Worm (Caenorhabditis elegans): ENCODE measurements around the gene qua-1.

Gene qua-1

DNA sequence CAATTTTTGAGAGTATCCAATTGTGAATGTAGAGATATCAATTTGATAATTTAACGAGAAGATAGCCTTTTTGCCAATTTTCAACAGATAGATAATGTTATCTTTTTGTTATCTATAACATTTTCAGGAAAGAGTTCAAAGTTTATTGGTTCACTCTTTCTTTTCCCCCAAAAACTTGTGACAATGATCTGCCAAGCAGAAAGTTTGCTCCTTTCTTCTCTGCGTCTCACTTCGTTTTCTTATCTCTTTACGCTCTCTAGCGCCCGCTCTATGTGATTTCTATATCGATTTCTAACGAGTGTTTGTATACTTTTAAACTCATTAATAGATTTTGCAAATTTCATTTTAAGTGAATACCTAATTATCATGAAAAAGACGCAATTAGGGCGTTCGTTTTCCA, 27.9 kb downstream of the qua-1 start:
- TF ChIP-seq mep-1 (tag; optimal IDR thresholded peaks at IDR 0.05) (no peak), bed-3 (GFP tag; optimal IDR thresholded peaks at IDR 0.05) (no peak), ham-2 (GFP tag; optimal IDR thresholded peaks at IDR 0.05) (no peak)

- no peak for TF ChIP-seq unc-62 (GFP tag; optimal IDR thresholded peaks at IDR 0.05)
- no peak for TF ChIP-seq blmp-1 (tag; optimal IDR thresholded peaks at IDR 0.05)
- no peak for TF ChIP-seq ceh-83 (GFP tag; optimal IDR thresholded peaks at IDR 0.05)
Observed at ce11 chrII:8230976-8231375, 32.4 kb downstream of the qua-1 start, which contains the start of gene M110.9. TSS of gene M110.9 (plus strand) at chrII:8231276.

DNA sequence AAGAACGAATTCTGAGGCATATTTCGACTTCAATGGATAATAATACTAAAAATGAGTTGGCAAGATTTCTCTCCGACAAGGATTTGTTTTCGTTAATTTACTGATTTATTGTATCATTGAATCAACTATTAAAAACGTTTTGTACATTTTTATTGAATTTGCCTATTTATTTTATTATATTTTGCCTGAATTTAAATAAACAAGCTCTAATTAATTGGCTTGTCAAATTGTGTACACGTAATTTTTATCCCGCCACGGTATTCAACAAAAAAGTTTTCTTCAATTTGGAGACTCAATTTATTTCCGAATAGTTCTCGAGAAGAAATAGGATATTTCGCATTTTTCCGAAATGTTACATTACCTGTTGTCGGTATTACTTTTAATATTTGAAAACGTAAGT, 33.9 kb downstream of the qua-1 start, which contains the start of gene M110.7:
TSS of gene M110.7 (plus strand) at position 301 of the 400 bp plus-strand sequence.
- no peak for TF ChIP-seq ceh-43 (GFP tag; optimal IDR thresholded peaks at IDR 0.05)
- no peak for TF ChIP-seq nhr-28 (tag; optimal IDR thresholded peaks at IDR 0.05)
- no peak for TF ChIP-seq tbx-8 (GFP tag; optimal IDR thresholded peaks at IDR 0.05)
- TF ChIP-seq cnd-1 (tag; optimal IDR thresholded peaks at IDR 0.05) = no peak
- no peak for TF ChIP-seq snpc-4 (tag; optimal IDR thresholded peaks at IDR 0.05)
- TF ChIP-seq hlh-1 (tag; optimal IDR thresholded peaks at IDR 0.05) = no peak
- TF ChIP-seq blmp-1 (tag; optimal IDR thresholded peaks at IDR 0.05) = no peak
- no peak for TF ChIP-seq elt-1 (tag; optimal IDR thresholded peaks at IDR 0.05; ENCODE audit: borderline replicate concordance, insufficient read depth)
- no peak for TF ChIP-seq ceh-39 (tag; optimal IDR thresholded peaks at IDR 0.05)
- TF ChIP-seq lsy-2 (tag; optimal IDR thresholded peaks at IDR 0.05) = no peak
- TF ChIP-seq bed-3 (GFP tag; optimal IDR thresholded peaks at IDR 0.05) = no peak
- TF ChIP-seq nhr-12 (tag; optimal IDR thresholded peaks at IDR 0.05) = no peak
- TF ChIP-seq lin-13 (tag; optimal IDR thresholded peaks at IDR 0.05) = no peak
- TF ChIP-seq elt-3 (tag; optimal IDR thresholded peaks at IDR 0.05) = no peak
- no peak for TF ChIP-seq flh-1 (GFP tag; optimal IDR thresholded peaks at IDR 0.05)
- TF ChIP-seq mep-1 (tag; optimal IDR thresholded peaks at IDR 0.05) = no peak
- no peak for TF ChIP-seq pha-4 (tag; optimal IDR thresholded peaks at IDR 0.05)
- TF ChIP-seq mls-2 (tag; optimal IDR thresholded peaks at IDR 0.05) = no peak
- no peak for TF ChIP-seq ztf-11 (tag; optimal IDR thresholded peaks at IDR 0.05)

DNA sequence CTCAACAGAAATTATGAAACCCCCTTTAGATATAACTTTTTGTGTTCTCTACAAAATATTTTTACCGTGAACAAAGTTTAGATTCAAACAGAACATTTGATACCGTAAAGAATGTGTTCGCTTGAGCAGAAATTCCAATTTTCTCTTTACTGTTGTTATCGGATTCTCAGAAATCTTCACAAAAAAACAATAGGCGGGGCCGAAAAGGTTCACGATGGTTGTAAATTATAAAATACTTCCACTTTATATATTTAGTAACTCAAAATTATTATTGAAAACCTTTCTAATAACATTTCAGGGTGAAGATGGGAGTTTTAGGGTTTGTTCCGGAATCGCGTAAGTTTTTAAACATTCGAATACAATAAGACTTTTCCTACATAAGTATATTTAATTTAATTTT, 39.6 kb downstream of the qua-1 start, which contains the start of gene nlp-5:
TSS of gene nlp-5 (plus strand) at position 301 of the 400 bp plus-strand sequence.
- TF ChIP-seq blmp-1 (tag; optimal IDR thresholded peaks at IDR 0.05) (no peak), drap-1 (GFP tag; optimal IDR thresholded peaks at IDR 0.05) (no peak), elt-1 (tag; optimal IDR thresholded peaks at IDR 0.05; ENCODE audit: borderline replicate concordance, insufficient read depth) (no peak), ham-2 (GFP tag; optimal IDR thresholded peaks at IDR 0.05) (no peak), hlh-1 (tag; optimal IDR thresholded peaks at IDR 0.05) (no peak), ceh-39 (tag; optimal IDR thresholded peaks at IDR 0.05) (no peak), ceh-43 (GFP tag; optimal IDR thresholded peaks at IDR 0.05) (no peak), ces-1 (GFP tag; optimal IDR thresholded peaks at IDR 0.05) (no peak), flh-1 (GFP tag; optimal IDR thresholded peaks at IDR 0.05) (no peak), nhr-76 (tag; optimal IDR thresholded peaks at IDR 0.05) (no peak)

ce11 chrII:8246476-8246875, 47.9 kb downstream of the qua-1 start, which contains the start of gene F35C11.3:
TSS of gene F35C11.3 (plus strand) at chrII:8246776.
- TF ChIP-seq flh-1 (GFP tag; optimal IDR thresholded peaks at IDR 0.05) (no peak), mep-1 (tag; optimal IDR thresholded peaks at IDR 0.05) (no peak), mls-2 (tag; optimal IDR thresholded peaks at IDR 0.05) (no peak), sem-2 (GFP tag; optimal IDR thresholded peaks at IDR 0.05) (no peak), hlh-1 (tag; optimal IDR thresholded peaks at IDR 0.05) (no peak), nhr-28 (tag; optimal IDR thresholded peaks at IDR 0.05) (no peak), ceh-39 (tag; optimal IDR thresholded peaks at IDR 0.05) (no peak)

DNA sequence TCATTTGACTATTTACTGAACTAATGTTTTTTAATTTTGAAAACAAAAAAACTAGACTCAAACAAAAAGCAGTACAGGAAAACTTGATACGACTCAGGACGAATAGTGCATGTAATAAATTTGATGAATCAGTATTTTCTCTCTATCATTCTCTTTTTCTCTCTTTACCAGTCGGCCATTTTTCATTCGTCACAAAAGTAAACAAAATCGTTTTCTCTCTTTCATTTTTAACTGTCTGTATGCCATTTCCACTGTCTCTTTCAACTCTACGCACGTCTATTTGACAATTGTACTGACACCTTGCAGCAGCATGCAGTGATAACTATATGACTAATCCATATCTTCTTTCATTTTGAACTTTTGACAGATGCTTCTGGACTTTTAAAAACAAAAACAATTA, 50.1 kb downstream of the qua-1 start, which contains the start of the genes F35C11.2 and F35C11.4:
TSS of gene F35C11.2 (minus strand) at position 90 of the 400 bp plus-strand sequence.
TSS of gene F35C11.4 (plus strand) at position 260 of the 400 bp plus-strand sequence.
- TF ChIP-seq sem-2 (GFP tag; optimal IDR thresholded peaks at IDR 0.05) (no peak), sptf-1 (tag; optimal IDR thresholded peaks at IDR 0.05) (no peak), ceh-83 (GFP tag; optimal IDR thresholded peaks at IDR 0.05) (no peak), cnd-1 (tag; optimal IDR thresholded peaks at IDR 0.05) (no peak), tbx-8 (GFP tag; optimal IDR thresholded peaks at IDR 0.05) (no peak), nhr-28 (tag; optimal IDR thresholded peaks at IDR 0.05) (no peak), ztf-11 (tag; optimal IDR thresholded peaks at IDR 0.05) (no peak), mls-2 (tag; optimal IDR thresholded peaks at IDR 0.05) (no peak), snpc-4 (tag; optimal IDR thresholded peaks at IDR 0.05) (no peak), unc-39 (tag; optimal IDR thresholded peaks at IDR 0.05) (no peak), nhr-2 (tag; optimal IDR thresholded peaks at IDR 0.05) (no peak), M03D4.4 (tag; optimal IDR thresholded peaks at IDR 0.05) (no peak), lin-32 (GFP tag; optimal IDR thresholded peaks at IDR 0.05) (no peak), hlh-1 (tag; optimal IDR thresholded peaks at IDR 0.05) (no peak), blmp-1 (tag; optimal IDR thresholded peaks at IDR 0.05) (no peak), nhr-12 (tag; optimal IDR thresholded peaks at IDR 0.05) (no peak), elt-1 (tag; optimal IDR thresholded peaks at IDR 0.05; ENCODE audit: borderline replicate concordance, insufficient read depth) (no peak)
